Worm (Caenorhabditis elegans) whole organism, L4/young adult: Measurements from ENCODE around the gene F54D8.6.

Source experiments
- W03F9.2 ChIP-seq: fragments of 150-350 bp; optimal IDR thresholded peaks from 2 replicates; lab custom pipeline; 2014; ENCODE audit warnings: missing biosample characterization, missing genetic modification characterization
- dao-5 ChIP-seq: sonication (generic microtip); optimal IDR thresholded peaks from 2 replicates; lab custom pipeline; 2016; ENCODE audit warnings: missing genotype, missing genetic modification characterization, moderate library complexity, missing compliant biosample characterization
- him-1 ChIP-seq: sonication (generic microtip); optimal IDR thresholded peaks from 2 replicates; lab custom pipeline; 2016; ENCODE audit warnings: missing genotype, missing genetic modification reagents, missing genetic modification characterization, missing compliant biosample characterization

DNA sequence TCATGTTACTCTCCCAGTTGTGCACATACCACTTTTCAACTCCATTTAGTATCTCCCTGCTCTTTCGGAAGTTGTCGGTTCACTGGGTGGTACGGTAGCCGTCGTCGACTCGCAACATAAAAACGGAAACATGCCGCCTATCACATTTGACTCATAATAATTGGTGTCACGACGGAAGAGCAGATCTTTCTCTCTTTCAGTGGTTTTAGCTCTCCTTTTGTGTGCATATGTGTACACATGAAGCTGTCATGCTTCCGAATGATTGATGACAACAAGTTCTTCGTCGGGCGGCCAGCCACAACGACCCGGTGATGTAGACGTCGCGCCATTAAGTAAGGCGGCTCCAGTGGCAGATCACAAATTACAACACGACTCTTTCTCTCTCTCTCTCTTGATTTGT lies 23.0 kb downstream of the F54D8.6 start:
- TF ChIP-seq dao-5 (tag; lab: Kevin White, UChicago): no peak
- TF ChIP-seq W03F9.2 (tag; lab: Kevin White, UChicago): no peak
- no peak for TF ChIP-seq him-1 (tag; lab: Kevin White, UChicago)
